Worm (Caenorhabditis elegans): ENCODE results near the gene F19C6.2.

The F19C6.2 gene

ce11 chrX:10022016-10022415 lies 21.3 kb downstream of the F19C6.2 start, which contains the start of gene F42G10.1:
Gene F42G10.1 (minus strand): TSS chrX:10022166.
- TF ChIP-seq daf-16 (GFP tag; optimal IDR thresholded peaks at IDR 0.05) (peak in 1 of 2 experiments; percentile 83), daf-16 (tag; optimal IDR thresholded peaks at IDR 0.05) (no peak), ceh-44 (GFP tag; IDR thresholded peaks at IDR 0.05) (no peak), hlh-11 (tag; optimal IDR thresholded peaks at IDR 0.05) (peak; percentile 25), nhr-11 (tag; optimal IDR thresholded peaks at IDR 0.05) (peak; percentile 11)

ce11 chrX:10026347-10026746 lies 25.6 kb downstream of the F19C6.2 start:
- TF ChIP-seq T26A8.4 (GFP tag; IDR thresholded peaks at IDR 0.05) (no peak), F44E2.7 (GFP tag; IDR thresholded peaks at IDR 0.05) (no peak), tra-1 (GFP tag; IDR thresholded peaks at IDR 0.05) (0 out of 2 replicates have a peak, but pooled peaks have one; percentile 14), dpl-1 (GFP tag; optimal IDR thresholded peaks at IDR 0.05) (peak; percentile 10), nhr-41 (GFP tag; IDR thresholded peaks at IDR 0.05) (no peak), mdl-1 (tag; optimal IDR thresholded peaks at IDR 0.05) (peak in 1 of 2 experiments; percentile 72), lir-3 (tag; optimal IDR thresholded peaks at IDR 0.05) (no peak), lin-38 (GFP tag; IDR thresholded peaks at IDR 0.05) (no peak), lin-13 (GFP tag; optimal IDR thresholded peaks at IDR 0.05) (no peak), hlh-30 (tag; optimal IDR thresholded peaks at IDR 0.05; ENCODE audit: insufficient read depth) (no peak), nhr-237 (tag; optimal IDR thresholded peaks at IDR 0.05) (no peak), nhr-25 (tag; optimal IDR thresholded peaks at IDR 0.05; ENCODE audit: borderline replicate concordance, insufficient read depth) (no peak), daf-16 (GFP tag; optimal IDR thresholded peaks at IDR 0.05) (peak in 1 of 2 experiments; percentile 40), daf-16 (tag; optimal IDR thresholded peaks at IDR 0.05) (no peak), unc-62 (GFP tag; optimal IDR thresholded peaks at IDR 0.05 in 1 of 2) (peak in 1 of 2 experiments; percentile 97), unc-62 (tag; optimal IDR thresholded peaks at IDR 0.05) (no peak), ZK546.5 (tag; optimal IDR thresholded peaks at IDR 0.05) (no peak), pqm-1 (tag; optimal IDR thresholded peaks at IDR 0.05) (no peak), hmg-1.1 (GFP tag; IDR thresholded peaks at IDR 0.05) (peak; percentile 48; the same call in 1 of the 2 replicates), ceh-44 (GFP tag; IDR thresholded peaks at IDR 0.05) (no peak), aha-1 (tag) (peak; percentile 54), dve-1 (tag; optimal IDR thresholded peaks at IDR 0.05; ENCODE audit: insufficient read depth) (peak; percentile 66), ZK337.2 (GFP tag; IDR thresholded peaks at IDR 0.05) (no peak), lin-15B (tag; optimal IDR thresholded peaks at IDR 0.05) (no peak), madf-9 (GFP tag; conservative IDR thresholded peaks at IDR 0.05) (no peak), mxl-3 (GFP tag; optimal IDR thresholded peaks at IDR 0.05) (peak; percentile 39), madf-5 (GFP tag; IDR thresholded peaks at IDR 0.05) (no peak), ama-1 (optimal IDR thresholded peaks at IDR 0.05) (no peak), zip-2 (tag; optimal IDR thresholded peaks at IDR 0.05) (no peak), mes-2 (tag; optimal IDR thresholded peaks at IDR 0.05; ENCODE audit: poor library complexity, severe bottlenecking) (peak; percentile 13), nhr-77 (tag; optimal IDR thresholded peaks at IDR 0.05) (peak; percentile 13), nhr-76 (tag; optimal IDR thresholded peaks at IDR 0.05) (no peak), mep-1 (tag; optimal IDR thresholded peaks at IDR 0.05) (peak; percentile 53), nhr-102 (tag; optimal IDR thresholded peaks at IDR 0.05) (no peak), set-16 (GFP tag; IDR thresholded peaks at IDR 0.05) (no peak), nhr-11 (tag; optimal IDR thresholded peaks at IDR 0.05) (peak; percentile 29), snpc-1.2 (GFP tag; IDR thresholded peaks at IDR 0.05) (no peak), ctbp-1 (GFP tag; IDR thresholded peaks at IDR 0.05) (peak; percentile 65; the same call in 1 of the 2 replicates), hlh-11 (tag; optimal IDR thresholded peaks at IDR 0.05) (peak; percentile 55), lsy-2 (tag; optimal IDR thresholded peaks at IDR 0.05) (peak in 1 of 2 experiments; percentile 39), fkh-10 (GFP tag; optimal IDR thresholded peaks at IDR 0.05) (peak; percentile 36), zfp-2 (tag; optimal IDR thresholded peaks at IDR 0.05) (no peak), rbr-2 (tag; optimal IDR thresholded peaks at IDR 0.05) (peak; percentile 44), R02D3.7 (tag; optimal IDR thresholded peaks at IDR 0.05) (no peak), F26F4.8 (GFP tag; conservative IDR thresholded peaks at IDR 0.05) (no peak), ceh-28 (tag; optimal IDR thresholded peaks at IDR 0.05) (peak; percentile 13), nhr-28 (tag; optimal IDR thresholded peaks at IDR 0.05) (peak; percentile 80), dmd-9 (GFP tag; IDR thresholded peaks at IDR 0.05) (no peak), T20F7.1 (GFP tag; optimal IDR thresholded peaks at IDR 0.05) (no peak)

Measured in whole organism, L4 larva.